Fruit fly (Drosophila melanogaster) whole organism: ENCODE measurements around the gene Gba1a.

Experiments
- CG8478 ChIP-seq: fragments of >200 bp; optimal IDR thresholded peaks from 2 replicates; lab custom pipeline; 2018; ENCODE audit warnings: inconsistent platforms
- Dll ChIP-seq: fragments of >200 bp; optimal IDR thresholded peaks from 2 replicates; lab custom pipeline; 2017
- EcR ChIP-seq, 2 experiments: fragments of >200 bp; optimal IDR thresholded peaks; 2 replicates each; lab custom pipeline; 2017; ENCODE audit warnings: missing biosample characterization in 2 of 2, missing genetic modification characterization in 2 of 2, missing genetic modification reagents in 2 of 2
- pan ChIP-seq: fragments of >200 bp; optimal IDR thresholded peaks from 2 replicates; lab custom pipeline; 2017
- psq ChIP-seq: fragments of >200 bp; optimal IDR thresholded peaks from 2 replicates; lab custom pipeline; 2017
- usp ChIP-seq: fragments of >200 bp; optimal IDR thresholded peaks from 2 replicates; lab custom pipeline; 2017; ENCODE audit warnings: missing biosample characterization, missing genetic modification characterization, mixed read lengths

Gba1a gene

dm6 chr3R:23669401-23670216, 30.8 kb upstream of the Gba1a start, which contains the start of gene CG31145:
Gene CG31145 (minus strand): TSS chr3R:23669659.
- TF ChIP-seq usp (GFP tag; lab: Kevin White, UChicago) (no peak), EcR (GFP tag; optimal IDR thresholded peaks at IDR 0.05; lab: Kevin White, UChicago) (no peak), psq (lab: Kevin White, UChicago) (no peak), pan (lab: Kevin White, UChicago) (peak; percentile 23), CG8478 (lab: Kevin White, UChicago) (no peak), Dll (lab: Kevin White, UChicago) (peak; percentile 68)

- no peak for TF ChIP-seq psq (lab: Kevin White, UChicago)
- TF ChIP-seq CG8478 (lab: Kevin White, UChicago) = no peak
- TF ChIP-seq Dll (lab: Kevin White, UChicago) = no peak
- TF ChIP-seq usp (GFP tag; lab: Kevin White, UChicago) = no peak
- TF ChIP-seq EcR (GFP tag; optimal IDR thresholded peaks at IDR 0.05; lab: Kevin White, UChicago) = no peak
- no peak for TF ChIP-seq pan (lab: Kevin White, UChicago)
Measured at dm6 chr3R:23673084-23673483, 27.3 kb upstream of the Gba1a start.

- TF ChIP-seq pan (lab: Kevin White, UChicago) (no peak), EcR (GFP tag; optimal IDR thresholded peaks at IDR 0.05; lab: Kevin White, UChicago) (no peak), usp (GFP tag; lab: Kevin White, UChicago) (no peak), psq (lab: Kevin White, UChicago) (no peak), CG8478 (lab: Kevin White, UChicago) (no peak), Dll (lab: Kevin White, UChicago) (no peak)
Measured at dm6 chr3R:23674369-23674768, 26.1 kb upstream of the Gba1a start.

- TF ChIP-seq Dll (lab: Kevin White, UChicago) = no peak
- TF ChIP-seq pan (lab: Kevin White, UChicago) = no peak
- no peak for TF ChIP-seq EcR (GFP tag; optimal IDR thresholded peaks at IDR 0.05; lab: Kevin White, UChicago)
- TF ChIP-seq CG8478 (lab: Kevin White, UChicago) = no peak
- no peak for TF ChIP-seq psq (lab: Kevin White, UChicago)
- no peak for TF ChIP-seq usp (GFP tag; lab: Kevin White, UChicago)
Measured at dm6 chr3R:23675646-23676045, 24.8 kb upstream of the Gba1a start.

- TF ChIP-seq pan (lab: Kevin White, UChicago) (no peak), Dll (lab: Kevin White, UChicago) (no peak), usp (GFP tag; lab: Kevin White, UChicago) (no peak), psq (lab: Kevin White, UChicago) (no peak), CG8478 (lab: Kevin White, UChicago) (no peak), EcR (GFP tag; optimal IDR thresholded peaks at IDR 0.05; lab: Kevin White, UChicago) (no peak)
Measured at dm6 chr3R:23677058-23677457, 23.4 kb upstream of the Gba1a start, which contains the start of gene GILT3. Gene GILT3 (plus strand): TSS chr3R:23677358.

- no peak for TF ChIP-seq Dll (lab: Kevin White, UChicago)
- TF ChIP-seq pan (lab: Kevin White, UChicago) = no peak
- TF ChIP-seq psq (lab: Kevin White, UChicago) = no peak
Measured at dm6 chr3R:23678349-23679193, 21.9 kb upstream of the Gba1a start, which contains the start of gene GILT2. Gene GILT2 (plus strand): TSS chr3R:23678895.

- no peak for TF ChIP-seq EcR (GFP tag; optimal IDR thresholded peaks at IDR 0.05; lab: Kevin White, UChicago)
- no peak for TF ChIP-seq CG8478 (lab: Kevin White, UChicago)
- TF ChIP-seq pan (lab: Kevin White, UChicago) = no peak
- TF ChIP-seq usp (GFP tag; lab: Kevin White, UChicago) = no peak
- TF ChIP-seq Dll (lab: Kevin White, UChicago) = no peak
- no peak for TF ChIP-seq psq (lab: Kevin White, UChicago)
Measured at dm6 chr3R:23679911-23680336, 20.5 kb upstream of the Gba1a start, which contains the start of gene eIF3d1. Gene eIF3d1 (plus strand): TSS chr3R:23680039.

dm6 chr3R:23682203-23682602, 18.2 kb upstream of the Gba1a start, which contains the start of gene CG16710:
Gene CG16710 (plus strand): TSS chr3R:23682503.
- TF ChIP-seq Dll (lab: Kevin White, UChicago) (no peak), EcR (GFP tag; optimal IDR thresholded peaks at IDR 0.05; lab: Kevin White, UChicago) (no peak), usp (GFP tag; lab: Kevin White, UChicago) (no peak), CG8478 (lab: Kevin White, UChicago) (no peak), pan (lab: Kevin White, UChicago) (no peak), psq (lab: Kevin White, UChicago) (no peak)

dm6 chr3R:23683757-23684156, 16.7 kb upstream of the Gba1a start, which contains the start of gene CG18754:
Gene CG18754 (plus strand): TSS chr3R:23684057.
- no peak for TF ChIP-seq CG8478 (lab: Kevin White, UChicago)
- TF ChIP-seq EcR (GFP tag; optimal IDR thresholded peaks at IDR 0.05; lab: Kevin White, UChicago) = no peak
- no peak for TF ChIP-seq usp (GFP tag; lab: Kevin White, UChicago)
- no peak for TF ChIP-seq Dll (lab: Kevin White, UChicago)
- TF ChIP-seq pan (lab: Kevin White, UChicago) = no peak
- TF ChIP-seq psq (lab: Kevin White, UChicago) = no peak

dm6 chr3R:23685955-23686354, 14.5 kb upstream of the Gba1a start, which contains the start of gene SPE:
Gene SPE (plus strand): TSS chr3R:23686255.
- TF ChIP-seq EcR (GFP tag; optimal IDR thresholded peaks at IDR 0.05; lab: Kevin White, UChicago) (no peak), psq (lab: Kevin White, UChicago) (no peak), CG8478 (lab: Kevin White, UChicago) (no peak), usp (GFP tag; lab: Kevin White, UChicago) (no peak), pan (lab: Kevin White, UChicago) (no peak), Dll (lab: Kevin White, UChicago) (no peak)
